Worm (Caenorhabditis elegans): ENCODE measurements around the gene F29G6.1.

DNA sequence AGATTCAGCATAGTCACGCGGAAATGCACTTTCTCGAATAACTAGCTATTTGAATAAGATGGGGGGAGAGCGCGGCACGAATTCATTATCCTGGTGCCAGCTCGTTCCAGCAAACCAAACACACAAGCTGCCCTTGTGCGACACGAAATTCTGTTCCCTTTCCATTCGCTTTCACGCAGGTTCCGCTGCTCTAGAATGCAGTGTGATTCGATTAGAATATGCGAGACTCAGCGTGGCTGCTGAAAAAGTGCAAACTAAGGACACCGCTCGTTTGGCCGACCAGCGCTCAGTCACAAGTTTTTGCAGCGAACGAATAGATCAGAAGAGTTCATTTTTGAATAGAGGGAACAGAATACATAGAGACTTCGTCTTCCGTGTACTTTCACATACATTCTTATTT lies 19.9 kb upstream of the F29G6.1 start:
- TF ChIP-seq snpc-4 (tag; optimal IDR thresholded peaks at IDR 0.05): no peak
- no peak for TF ChIP-seq zag-1 (tag; optimal IDR thresholded peaks at IDR 0.05)
- TF ChIP-seq nhr-11 (tag; optimal IDR thresholded peaks at IDR 0.05): no peak
- no peak for TF ChIP-seq ceh-82 (tag; optimal IDR thresholded peaks at IDR 0.05)
